Worm (Caenorhabditis elegans) whole organism, late embryonic: ENCODE data around the gene coel-1.

Experiments used
- ceh-31 ChIP-seq: sonication (generic microtip); optimal IDR thresholded peaks from 2 replicates; lab custom pipeline; 2016; ENCODE audit warnings: missing genetic modification characterization, missing compliant biosample characterization
- nfya-1 ChIP-seq: sonication (generic microtip); optimal IDR thresholded peaks from 2 replicates; lab custom pipeline; 2017; ENCODE audit warnings: missing genetic modification characterization, mild to moderate bottlenecking, missing compliant biosample characterization, antibody characterized with exemption, moderate library complexity
- odd-2 ChIP-seq: sonication (generic microtip); optimal IDR thresholded peaks from 2 replicates; lab custom pipeline; 2017; ENCODE audit warnings: antibody characterized with exemption, mild to moderate bottlenecking, missing genetic modification characterization, missing compliant biosample characterization
- unc-42 ChIP-seq: sonication (generic microtip); optimal IDR thresholded peaks from 2 replicates; lab custom pipeline; 2016; ENCODE audit warnings: missing genotype, missing genetic modification characterization, missing compliant biosample characterization

ce11 chrX:4273614-4274013 lies 8.2 kb downstream of the coel-1 start, which contains the start of gene C52B9.10:
- no peak for TF ChIP-seq nfya-1 (tag; lab: Kevin White, UChicago)
- no peak for TF ChIP-seq unc-42 (tag; lab: Kevin White, UChicago)
- TF ChIP-seq odd-2 (tag; lab: Kevin White, UChicago): no peak
- no peak for TF ChIP-seq ceh-31 (tag; lab: Kevin White, UChicago)
